Worm (Caenorhabditis elegans) whole organism, L4/young adult: ENCODE data around the gene fbxb-1.

Source experiments
- W03F9.2 ChIP-seq: fragments of 150-350 bp; optimal IDR thresholded peaks from 2 replicates; lab custom pipeline; 2014; ENCODE audit warnings: missing biosample characterization, missing genetic modification characterization
- dao-5 ChIP-seq: sonication (generic microtip); optimal IDR thresholded peaks from 2 replicates; lab custom pipeline; 2016; ENCODE audit warnings: missing genotype, missing genetic modification characterization, moderate library complexity, missing compliant biosample characterization
- him-1 ChIP-seq: sonication (generic microtip); optimal IDR thresholded peaks from 2 replicates; lab custom pipeline; 2016; ENCODE audit warnings: missing genotype, missing genetic modification reagents, missing genetic modification characterization, missing compliant biosample characterization

fbxb-1 gene

ce11 chrV:19240129-19240528 is at the start of gene fbxb-1, which contains the start of gene fbxb-115:
fbxb-1 (plus strand) TSS chrV:19240354.
fbxb-115 (minus strand) TSS chrV:19240229.
- TF ChIP-seq dao-5 (tag; lab: Kevin White, UChicago) = no peak
- TF ChIP-seq him-1 (tag; lab: Kevin White, UChicago) = no peak
- TF ChIP-seq W03F9.2 (tag; lab: Kevin White, UChicago) = no peak

ce11 chrV:19201190-19201589 is 39.0 kb upstream of the fbxb-1 start:
- TF ChIP-seq him-1 (tag; lab: Kevin White, UChicago) = no peak
- no peak for TF ChIP-seq dao-5 (tag; lab: Kevin White, UChicago)
- no peak for TF ChIP-seq W03F9.2 (tag; lab: Kevin White, UChicago)

- no peak for TF ChIP-seq him-1 (tag; lab: Kevin White, UChicago)
- no peak for TF ChIP-seq dao-5 (tag; lab: Kevin White, UChicago)
- no peak for TF ChIP-seq W03F9.2 (tag; lab: Kevin White, UChicago)
Observed at ce11 chrV:19202800-19203199, 37.4 kb upstream of the fbxb-1 start.

ce11 chrV:19203299-19203698 is 36.9 kb upstream of the fbxb-1 start, which contains the start of gene Y39B6A.1:
Y39B6A.1 (minus strand) TSS chrV:19203607.
- TF ChIP-seq dao-5 (tag; lab: Kevin White, UChicago) = no peak
- no peak for TF ChIP-seq him-1 (tag; lab: Kevin White, UChicago)
- no peak for TF ChIP-seq W03F9.2 (tag; lab: Kevin White, UChicago)

- TF ChIP-seq W03F9.2 (tag; lab: Kevin White, UChicago) (no peak), dao-5 (tag; lab: Kevin White, UChicago) (no peak), him-1 (tag; lab: Kevin White, UChicago) (no peak)
Observed at ce11 chrV:19205450-19205849, 34.7 kb upstream of the fbxb-1 start.

- TF ChIP-seq him-1 (tag; lab: Kevin White, UChicago) = no peak
- no peak for TF ChIP-seq W03F9.2 (tag; lab: Kevin White, UChicago)
- TF ChIP-seq dao-5 (tag; lab: Kevin White, UChicago) = no peak
Observed at ce11 chrV:19206911-19207310, 33.2 kb upstream of the fbxb-1 start.

ce11 chrV:19211795-19212194 is 28.4 kb upstream of the fbxb-1 start, which contains the start of gene nhr-79:
nhr-79 (minus strand) TSS chrV:19211895.
- no peak for TF ChIP-seq him-1 (tag; lab: Kevin White, UChicago)
- no peak for TF ChIP-seq W03F9.2 (tag; lab: Kevin White, UChicago)
- TF ChIP-seq dao-5 (tag; lab: Kevin White, UChicago) = no peak

- TF ChIP-seq W03F9.2 (tag; lab: Kevin White, UChicago) = no peak
- no peak for TF ChIP-seq him-1 (tag; lab: Kevin White, UChicago)
- no peak for TF ChIP-seq dao-5 (tag; lab: Kevin White, UChicago)
Observed at ce11 chrV:19212354-19212753, 27.8 kb upstream of the fbxb-1 start.

- TF ChIP-seq dao-5 (tag; lab: Kevin White, UChicago) = no peak
- TF ChIP-seq him-1 (tag; lab: Kevin White, UChicago) = no peak
- TF ChIP-seq W03F9.2 (tag; lab: Kevin White, UChicago) = no peak
Observed at ce11 chrV:19217104-19217503, 23.1 kb upstream of the fbxb-1 start, which contains the start of gene srr-2. srr-2 (minus strand) TSS chrV:19217176.

- no peak for TF ChIP-seq W03F9.2 (tag; lab: Kevin White, UChicago)
- no peak for TF ChIP-seq dao-5 (tag; lab: Kevin White, UChicago)
- TF ChIP-seq him-1 (tag; lab: Kevin White, UChicago) = no peak
Observed at ce11 chrV:19217675-19218074, 22.5 kb upstream of the fbxb-1 start, which contains the start of gene oac-49. oac-49 (plus strand) TSS chrV:19217975.

ce11 chrV:19230413-19230812 is 9.7 kb upstream of the fbxb-1 start, which contains the start of gene sqst-3:
sqst-3 (plus strand) TSS chrV:19230782.
- no peak for TF ChIP-seq dao-5 (tag; lab: Kevin White, UChicago)

- TF ChIP-seq dao-5 (tag; lab: Kevin White, UChicago) (no peak), him-1 (tag; lab: Kevin White, UChicago) (no peak), W03F9.2 (tag; lab: Kevin White, UChicago) (no peak)
Observed at ce11 chrV:19231167-19231566, 9.0 kb upstream of the fbxb-1 start.

ce11 chrV:19233469-19233868 is 6.7 kb upstream of the fbxb-1 start, which contains the start of gene fbxb-116:
fbxb-116 (plus strand) TSS chrV:19233769.
- TF ChIP-seq W03F9.2 (tag; lab: Kevin White, UChicago) (no peak), dao-5 (tag; lab: Kevin White, UChicago) (no peak), him-1 (tag; lab: Kevin White, UChicago) (no peak)

- TF ChIP-seq him-1 (tag; lab: Kevin White, UChicago) (no peak), dao-5 (tag; lab: Kevin White, UChicago) (no peak), W03F9.2 (tag; lab: Kevin White, UChicago) (no peak)
Observed at ce11 chrV:19237204-19237603, 3.0 kb upstream of the fbxb-1 start, which contains the start of gene fbxb-2. fbxb-2 (minus strand) TSS chrV:19237304.
